Fruit fly (Drosophila melanogaster) whole organism, embryonic: ENCODE measurements around the gene CG15047.

Source experiments
- Abd-B ChIP-seq: fragments of 200-800 bp; sonication (Bioruptor generic); optimal IDR thresholded peaks from 2 replicates; lab custom pipeline; 2018; ENCODE audit warnings: missing biosample characterization, mild to moderate bottlenecking, missing genetic modification characterization, moderate library complexity
- Atf-2 ChIP-seq: fragments of 200-800 bp; sonication (Bioruptor generic); optimal IDR thresholded peaks from 2 replicates; lab custom pipeline; 2016; ENCODE audit warnings: missing biosample characterization, missing genetic modification characterization
- CG1024 ChIP-seq: fragments of 200-800 bp; sonication (Bioruptor generic); IDR thresholded peaks from 2 replicates; pipeline ENCODE4 v1.3.6; 2022; ENCODE audit warnings: missing biosample characterization, missing genetic modification characterization
- CG10321 ChIP-seq: fragments of 200-800 bp; sonication (Bioruptor generic); IDR thresholded peaks from 2 replicates; pipeline ENCODE4 v1.3.6; 2022; ENCODE audit warnings: missing biosample characterization, missing genetic modification characterization
- CG11696 ChIP-seq: fragments of 200-800 bp; sonication (Bioruptor generic); IDR thresholded peaks from 2 replicates; pipeline ENCODE4 v1.3.6; 2022; ENCODE audit warnings: missing biosample characterization, missing genetic modification characterization
- CG12769 ChIP-seq: fragments of 200-800 bp; sonication (Bioruptor generic); optimal IDR thresholded peaks from 2 replicates; lab custom pipeline; 2019; ENCODE audit warnings: missing biosample characterization, mild to moderate bottlenecking, missing genetic modification characterization, moderate library complexity
- CG13296 ChIP-seq: fragments of 200-800 bp; sonication (Bioruptor generic); optimal IDR thresholded peaks from 3 replicates; lab custom pipeline; 2018; ENCODE audit warnings: missing biosample characterization, mild to moderate bottlenecking, missing genetic modification characterization
- CG13624 ChIP-seq: fragments of 200-800 bp; sonication (Bioruptor generic); optimal IDR thresholded peaks from 2 replicates; lab custom pipeline; 2016; ENCODE audit warnings: missing biosample characterization, missing genetic modification characterization
- CG14050 ChIP-seq: fragments of 200-800 bp; sonication (Bioruptor generic); IDR thresholded peaks from 3 replicates; pipeline ENCODE4 v1.3.6; 2022; ENCODE audit warnings: missing biosample characterization, missing genetic modification characterization
- CG1602 ChIP-seq: fragments of 200-800 bp; sonication (Bioruptor generic); optimal IDR thresholded peaks from 3 replicates; lab custom pipeline; 2016; ENCODE audit warnings: missing biosample characterization, missing genetic modification characterization
- CG31365 ChIP-seq: fragments of 200-800 bp; sonication (Bioruptor generic); optimal IDR thresholded peaks from 2 replicates; lab custom pipeline; 2018; ENCODE audit warnings: missing biosample characterization, mild to moderate bottlenecking, missing genetic modification characterization
- CG32532 ChIP-seq: fragments of 200-800 bp; sonication (Bioruptor generic); IDR thresholded peaks from 2 replicates; pipeline ENCODE4 v1.3.6; 2022; ENCODE audit warnings: missing biosample characterization, missing genetic modification characterization
- CG34224 ChIP-seq: fragments of 200-800 bp; sonication (Bioruptor generic); IDR thresholded peaks from 3 replicates; pipeline ENCODE4 v1.3.6; 2022; ENCODE audit warnings: missing biosample characterization, missing genetic modification characterization; ENCODE audit not compliant: partially characterized antibody
- CG3838 ChIP-seq: fragments of 200-800 bp; sonication (Bioruptor generic); optimal IDR thresholded peaks from 3 replicates; lab custom pipeline; 2016; ENCODE audit warnings: missing biosample characterization, missing genetic modification characterization
- CG4404 ChIP-seq: fragments of 200-800 bp; sonication (Bioruptor generic); IDR thresholded peaks from 2 replicates; pipeline ENCODE4 v1.3.6; 2022; ENCODE audit warnings: missing biosample characterization, missing genetic modification characterization
- CG4730 ChIP-seq: fragments of 200-800 bp; sonication (Bioruptor generic); IDR thresholded peaks from 2 replicates; pipeline ENCODE4 v1.3.6; 2022; ENCODE audit warnings: missing biosample characterization, missing genetic modification characterization
- CG6272 ChIP-seq: fragments of 200-800 bp; sonication (Bioruptor generic); IDR thresholded peaks from 2 replicates; pipeline ENCODE4 v1.3.6; 2022; ENCODE audit warnings: missing biosample characterization, missing genetic modification characterization
- CG6791 ChIP-seq: fragments of 200-800 bp; sonication (Bioruptor generic); IDR thresholded peaks from 3 replicates; pipeline ENCODE4 v1.3.6; 2022; ENCODE audit warnings: missing biosample characterization, missing genetic modification characterization; ENCODE audit not compliant: partially characterized antibody
- CG7928 ChIP-seq: fragments of 200-800 bp; sonication (Bioruptor generic); optimal IDR thresholded peaks from 2 replicates; lab custom pipeline; 2017; ENCODE audit warnings: missing biosample characterization, mild to moderate bottlenecking, missing genetic modification characterization
- CG7987 ChIP-seq: fragments of 200-800 bp; sonication (Bioruptor generic); optimal IDR thresholded peaks from 2 replicates; lab custom pipeline; 2018; ENCODE audit warnings: missing biosample characterization, mild to moderate bottlenecking, missing genetic modification characterization, moderate library complexity
- CG8290 ChIP-seq, 3 experiments: fragments of 200-800 bp; sonication (Bioruptor generic); optimal IDR thresholded peaks; 2 replicates each; lab custom pipeline; 2016 to 2019; ENCODE audit warnings: missing biosample characterization in 3 of 3, missing genetic modification characterization in 3 of 3, mild to moderate bottlenecking in 2 of 3, moderate library complexity in 1 of 3
- CG9609 ChIP-seq: fragments of 200-800 bp; sonication (Bioruptor generic); optimal IDR thresholded peaks from 3 replicates; lab custom pipeline; 2016; ENCODE audit warnings: missing biosample characterization, missing genetic modification characterization
- CTCF ChIP-seq: fragments of 200-800 bp; sonication (Bioruptor generic); optimal IDR thresholded peaks from 2 replicates; lab custom pipeline; 2017; ENCODE audit warnings: missing biosample characterization, mild to moderate bottlenecking, missing genetic modification characterization, moderate library complexity
- D ChIP-seq, 2 experiments: fragments of 200-800 bp in 1 of 2; fragments of >200 bp in 1 of 2; sonication (Bioruptor generic) in 1 of 2; optimal IDR thresholded peaks; 2 replicates in 1 of 2; 3 replicates in 1 of 2; lab custom pipeline; 2017; ENCODE audit warnings: mild to moderate bottlenecking in 1 of 2, missing biosample characterization in 1 of 2, missing genetic modification characterization in 1 of 2, missing genetic modification reagents in 1 of 2
- Dfd ChIP-seq, 2 experiments: fragments of >200 bp; optimal IDR thresholded peaks; 2 replicates each; lab custom pipeline; 2017; ENCODE audit warnings: missing biosample characterization in 2 of 2, missing genetic modification characterization in 2 of 2
- Gsc ChIP-seq: fragments of 200-800 bp; sonication (Bioruptor generic); IDR thresholded peaks from 2 replicates; pipeline ENCODE4 v1.3.6; 2022; ENCODE audit warnings: missing biosample characterization, missing genetic modification characterization
- Hmx ChIP-seq: fragments of 200-800 bp; sonication (Bioruptor generic); optimal IDR thresholded peaks from 2 replicates; lab custom pipeline; 2016; ENCODE audit warnings: missing biosample characterization, missing genetic modification characterization
- MESR4 ChIP-seq: fragments of 200-800 bp; sonication (Bioruptor generic); optimal IDR thresholded peaks from 2 replicates; lab custom pipeline; 2018; ENCODE audit warnings: missing biosample characterization, mild to moderate bottlenecking, missing genetic modification characterization, moderate library complexity
- Mrtf ChIP-seq: fragments of 200-800 bp; sonication (Bioruptor generic); IDR thresholded peaks from 3 replicates; pipeline ENCODE4 v1.3.6; 2022; ENCODE audit warnings: missing biosample characterization, missing genetic modification characterization
- Six4 ChIP-seq: fragments of 200-800 bp; sonication (Bioruptor generic); optimal IDR thresholded peaks from 2 replicates; lab custom pipeline; 2016; ENCODE audit warnings: missing biosample characterization, missing genetic modification characterization
- ara ChIP-seq: fragments of 200-800 bp; sonication (Bioruptor generic); IDR thresholded peaks from 2 replicates; pipeline ENCODE4 v1.3.6; 2022; ENCODE audit warnings: missing biosample characterization, missing genetic modification characterization
- caup ChIP-seq: fragments of 200-800 bp; sonication (Bioruptor generic); optimal IDR thresholded peaks from 3 replicates; lab custom pipeline; 2017; ENCODE audit warnings: missing biosample characterization, mild to moderate bottlenecking, missing genetic modification characterization, moderate library complexity; ENCODE audit not compliant: severe bottlenecking
- eve ChIP-seq, 2 experiments: fragments of >200 bp; optimal IDR thresholded peaks; 2 replicates each; lab custom pipeline; 2017; ENCODE audit warnings: missing biosample characterization in 2 of 2, missing genetic modification characterization in 2 of 2
- gce ChIP-seq: fragments of 200-800 bp; sonication (Bioruptor generic); IDR thresholded peaks from 3 replicates; pipeline ENCODE4 v1.3.6; 2022; ENCODE audit warnings: missing biosample characterization, missing genetic modification characterization
- gem ChIP-seq: fragments of 200-800 bp; sonication (Bioruptor generic); optimal IDR thresholded peaks from 2 replicates; lab custom pipeline; 2019; ENCODE audit warnings: missing biosample characterization, mild to moderate bottlenecking, missing genetic modification characterization, moderate library complexity
- hth ChIP-seq: fragments of >200 bp; optimal IDR thresholded peaks from 2 replicates; lab custom pipeline; 2017; ENCODE audit warnings: inconsistent platforms
- kay ChIP-seq: fragments of 200-800 bp; sonication (Bioruptor generic); optimal IDR thresholded peaks from 2 replicates; lab custom pipeline; 2016; ENCODE audit warnings: missing biosample characterization, missing genetic modification characterization
- lov ChIP-seq, 2 experiments: fragments of 200-800 bp in 1 of 2; fragments of >200 bp in 1 of 2; sonication (Bioruptor generic) in 1 of 2; IDR thresholded peaks in 1 of 2; optimal IDR thresholded peaks in 1 of 2; 2 replicates in 1 of 2; 3 replicates in 1 of 2; pipeline versions ENCODE4 v1.3.6 to Lab custom; 2017 to 2022; ENCODE audit warnings: missing biosample characterization in 1 of 2, missing genetic modification characterization in 1 of 2
- mam ChIP-seq: fragments of 200-800 bp; sonication (Bioruptor generic); optimal IDR thresholded peaks from 3 replicates; lab custom pipeline; 2016; ENCODE audit warnings: missing biosample characterization, missing genetic modification characterization
- phol ChIP-seq: fragments of 200-800 bp; sonication (Bioruptor generic); optimal IDR thresholded peaks from 3 replicates; lab custom pipeline; 2018; ENCODE audit warnings: missing biosample characterization, mild to moderate bottlenecking, missing genetic modification characterization, moderate library complexity
- pnt ChIP-seq: fragments of 200-800 bp; sonication (Bioruptor generic); optimal IDR thresholded peaks from 3 replicates; lab custom pipeline; 2016; ENCODE audit warnings: missing biosample characterization, missing genetic modification characterization
- row ChIP-seq: fragments of 200-800 bp; sonication (Bioruptor generic); IDR thresholded peaks from 3 replicates; pipeline ENCODE4 v1.3.6; 2022; ENCODE audit warnings: missing biosample characterization, missing genetic modification characterization
- scrt ChIP-seq: fragments of 200-800 bp; sonication (Bioruptor generic); optimal IDR thresholded peaks from 2 replicates; lab custom pipeline; 2018; ENCODE audit warnings: missing biosample characterization, mild to moderate bottlenecking, missing genetic modification characterization, moderate library complexity
- sima ChIP-seq: fragments of 200-800 bp; sonication (Bioruptor generic); optimal IDR thresholded peaks from 2 replicates; lab custom pipeline; 2016; ENCODE audit warnings: missing biosample characterization, missing genetic modification characterization
- tio ChIP-seq: fragments of 200-800 bp; sonication (Bioruptor generic); optimal IDR thresholded peaks from 2 replicates; lab custom pipeline; 2017; ENCODE audit warnings: missing biosample characterization, missing genetic modification characterization, inconsistent platforms
- tll ChIP-seq, 2 experiments: fragments of 200-800 bp in 1 of 2; fragments of >200 bp in 1 of 2; sonication (Bioruptor generic) in 1 of 2; optimal IDR thresholded peaks; 2 replicates each; lab custom pipeline; 2017 to 2019; ENCODE audit warnings: missing biosample characterization in 2 of 2, missing genetic modification characterization in 2 of 2, mild to moderate bottlenecking in 1 of 2, moderate library complexity in 1 of 2
- twi ChIP-seq: fragments of 200-800 bp; optimal IDR thresholded peaks from 2 replicates; lab custom pipeline; 2019; ENCODE audit warnings: missing biosample characterization, mild to moderate bottlenecking, missing genetic modification characterization, moderate library complexity
- zfh2 ChIP-seq: fragments of 200-800 bp; sonication (Bioruptor generic); optimal IDR thresholded peaks from 2 replicates; lab custom pipeline; 2016; ENCODE audit warnings: missing biosample characterization, missing genetic modification characterization

The CG15047 gene

DNA sequence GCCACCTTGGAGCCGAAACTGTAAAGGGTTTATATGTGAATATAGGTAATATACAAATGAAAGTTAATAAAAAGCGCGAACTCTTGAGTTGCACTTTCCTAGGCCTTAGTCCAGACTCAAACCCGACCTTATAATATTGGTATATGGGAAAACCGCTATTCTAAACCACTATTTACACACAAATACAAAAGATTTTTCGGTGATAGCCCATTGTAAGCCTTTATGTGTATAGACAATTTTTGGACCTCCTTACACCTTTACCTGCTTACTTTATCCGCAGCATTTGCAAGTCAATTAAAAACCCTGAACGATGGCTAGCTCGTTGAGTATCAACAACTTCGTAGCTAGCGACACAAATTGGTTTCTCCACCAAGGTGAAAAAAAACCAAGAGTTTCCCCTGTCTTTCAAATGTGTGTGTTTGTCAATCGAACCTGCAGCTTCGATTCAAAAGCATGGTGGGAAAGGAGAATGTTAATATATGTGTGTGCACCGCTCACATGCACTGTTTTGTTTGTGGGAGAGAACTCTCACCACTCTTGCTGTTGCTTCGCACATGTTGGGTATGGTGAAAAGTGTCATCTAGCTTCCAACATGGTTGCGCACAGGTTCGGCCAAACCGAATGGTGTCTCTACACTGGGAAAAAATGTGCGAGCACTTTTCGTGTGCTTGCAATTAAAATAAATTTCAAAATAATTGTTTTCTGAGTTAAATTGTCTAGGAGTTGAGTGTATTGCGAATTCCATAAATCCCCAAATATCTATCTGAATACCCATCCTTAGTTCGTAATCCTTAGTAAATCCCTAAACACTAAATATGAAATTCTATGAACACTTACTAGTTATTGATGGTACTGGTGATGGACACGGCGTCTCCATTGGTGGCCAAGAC is 21.6 kb upstream of the CG15047 start (continued):
- TF ChIP-seq sima (GFP tag; lab: Kevin White, UChicago), result peak; percentile 56
- peak; percentile 50 for TF ChIP-seq CG13296
- TF ChIP-seq kay (GFP tag; lab: Kevin White, UChicago), result peak; percentile 70
- peak; percentile 74 for TF ChIP-seq CG1024 (GFP tag; lab: Robert Waterston, UW)
- TF ChIP-seq CG32532 (GFP tag; lab: Robert Waterston, UW), result peak; percentile 85
- TF ChIP-seq Abd-B (GFP tag; lab: Kevin White, UChicago), result peak; percentile 23
- peak; percentile 64 for TF ChIP-seq CG13624 (GFP tag; lab: Kevin White, UChicago)
- TF ChIP-seq Dfd (GFP tag; optimal IDR thresholded peaks at IDR 0.05; lab: Kevin White, UChicago), result no peak
- peak; percentile 15 for TF ChIP-seq Hmx (GFP tag; lab: Kevin White, UChicago)
- no peak for TF ChIP-seq CG3838
- TF ChIP-seq gce (GFP tag; lab: Robert Waterston, UW), result peak; percentile 82
- no peak for TF ChIP-seq CG7928
- TF ChIP-seq caup (GFP tag; lab: Kevin White, UChicago), result peak; percentile 74
- TF ChIP-seq lov (optimal IDR thresholded peaks at IDR 0.05; lab: Kevin White, UChicago), result no peak
- peak; percentile 87 for TF ChIP-seq lov (GFP tag; IDR thresholded peaks at IDR 0.05; lab: Robert Waterston, UW)
- TF ChIP-seq Mrtf (GFP tag; lab: Robert Waterston, UW), result peak; percentile 74
- peak; percentile 61 for TF ChIP-seq CG12769
- peak; percentile 68 for TF ChIP-seq CG4730
- TF ChIP-seq mam (GFP tag; lab: Kevin White, UChicago), result peak; percentile 60
- no peak for TF ChIP-seq CG6272 (GFP tag; lab: Robert Waterston, UW)
- peak; percentile 78 for TF ChIP-seq Atf-2
- TF ChIP-seq Six4 (GFP tag; lab: Kevin White, UChicago), result peak; percentile 79
- TF ChIP-seq CTCF (GFP tag; lab: Kevin White, UChicago), result peak; percentile 40
- TF ChIP-seq CG14050 (GFP tag; lab: Robert Waterston, UW), result peak; percentile 70
- TF ChIP-seq CG8290 (GFP tag; optimal IDR thresholded peaks at IDR 0.05; lab: Kevin White, UChicago), result peak; percentile 12
- peak in 1 of 2 experiments; percentile 81 for TF ChIP-seq CG8290 (tag; optimal IDR thresholded peaks at IDR 0.05; lab: Kevin White, UChicago)
- peak; percentile 73 for TF ChIP-seq CG11696 (GFP tag; lab: Robert Waterston, UW)
- TF ChIP-seq tio (GFP tag; lab: Kevin White, UChicago), result no peak
- TF ChIP-seq MESR4, result peak; percentile 10
- no peak for TF ChIP-seq twi (tag; lab: Kevin White, UChicago)
- peak; percentile 37; the same call in 1 of the 2 replicates for TF ChIP-seq CG10321 (GFP tag; lab: Robert Waterston, UW)
- no peak for TF ChIP-seq CG34224 (GFP tag; lab: Robert Waterston, UW)
- TF ChIP-seq zfh2 (GFP tag; lab: Kevin White, UChicago), result peak; percentile 56
- TF ChIP-seq phol (tag; lab: Kevin White, UChicago), result peak; percentile 79
- TF ChIP-seq gem, result peak; percentile 83
- no peak for TF ChIP-seq hth (lab: Kevin White, UChicago)
- peak; percentile 48 for TF ChIP-seq CG7987 (GFP tag; lab: Kevin White, UChicago)
- peak; percentile 75 for TF ChIP-seq pnt
- TF ChIP-seq CG31365 (tag; lab: Kevin White, UChicago), result peak; percentile 46
- TF ChIP-seq CG6791, result no peak
- TF ChIP-seq CG9609 (GFP tag; lab: Kevin White, UChicago), result peak; percentile 60
- TF ChIP-seq D (optimal IDR thresholded peaks at IDR 0.05; lab: Kevin White, UChicago), result no peak
- peak; percentile 72 for TF ChIP-seq D (GFP tag; optimal IDR thresholded peaks at IDR 0.05; lab: Kevin White, UChicago)
- peak; percentile 61 for TF ChIP-seq scrt (GFP tag; lab: Kevin White, UChicago)
- TF ChIP-seq tll (GFP tag; optimal IDR thresholded peaks at IDR 0.05; lab: Kevin White, UChicago), result no peak
- peak; percentile 61; the same call in 2 of the 3 replicates for TF ChIP-seq row
- TF ChIP-seq eve (GFP tag; optimal IDR thresholded peaks at IDR 0.05; lab: Kevin White, UChicago), result no peak
- TF ChIP-seq CG1602 (GFP tag; lab: Kevin White, UChicago), result peak; percentile 69
- TF ChIP-seq Gsc, result no peak
- peak; percentile 84 for TF ChIP-seq ara (GFP tag; lab: Robert Waterston, UW)
- no peak for TF ChIP-seq CG4404 (GFP tag; lab: Robert Waterston, UW)
